Fruit fly (Drosophila melanogaster) whole organism, wandering third instar larva: Measurements from ENCODE around the gene CG13460.

ENCODE experiments used
- Abd-B ChIP-seq: fragments of >200 bp; optimal IDR thresholded peaks from 2 replicates; lab custom pipeline; 2017; ENCODE audit warnings: missing biosample characterization, missing genetic modification characterization
- CG32264 ChIP-seq: fragments of 200-800 bp; sonication (Bioruptor generic); optimal IDR thresholded peaks from 2 replicates; lab custom pipeline; 2016; ENCODE audit warnings: missing biosample characterization, missing genetic modification characterization
- CG9705 ChIP-seq: fragments of 200-800 bp; sonication (Bioruptor generic); optimal IDR thresholded peaks from 2 replicates; lab custom pipeline; 2018; ENCODE audit warnings: missing biosample characterization, mild to moderate bottlenecking, missing genetic modification characterization
- CrebA ChIP-seq: fragments of 200-800 bp; sonication (Bioruptor generic); optimal IDR thresholded peaks from 2 replicates; lab custom pipeline; 2016; ENCODE audit warnings: missing biosample characterization, mild to moderate bottlenecking, missing genetic modification characterization, borderline replicate concordance
- Dfd ChIP-seq: fragments of >200 bp; optimal IDR thresholded peaks from 2 replicates; lab custom pipeline; 2017; ENCODE audit warnings: missing biosample characterization, missing genetic modification characterization
- Dif ChIP-seq: fragments of 200-275, 200-300 bp; sonication (Bioruptor generic); optimal IDR thresholded peaks from 2 replicates; lab custom pipeline; 2018; ENCODE audit warnings: missing biosample characterization, missing genetic modification characterization; ENCODE audit not compliant: partially characterized antibody
- GATAd ChIP-seq: sonication (Bioruptor generic); optimal IDR thresholded peaks from 2 replicates; lab custom pipeline; 2016; ENCODE audit warnings: missing biosample characterization, missing genetic modification characterization
- HLH106 ChIP-seq: fragments of 200-800 bp; optimal IDR thresholded peaks from 3 replicates; lab custom pipeline; 2019; ENCODE audit warnings: missing biosample characterization, mild to moderate bottlenecking, missing genetic modification characterization, moderate library complexity
- Hnf4 ChIP-seq: fragments of 200-800 bp; sonication (Bioruptor generic); optimal IDR thresholded peaks from 2 replicates; lab custom pipeline; 2016; ENCODE audit warnings: missing biosample characterization, mild to moderate bottlenecking, missing genetic modification characterization
- Hr78 ChIP-seq: fragments of >200 bp; optimal IDR thresholded peaks from 2 replicates; lab custom pipeline; 2017; ENCODE audit warnings: missing biosample characterization, missing genetic modification characterization
- Hr83 ChIP-seq: fragments of 200-300 bp; sonication (Bioruptor generic); optimal IDR thresholded peaks from 2 replicates; lab custom pipeline; 2016; ENCODE audit warnings: missing biosample characterization, mild to moderate bottlenecking, missing genetic modification characterization, moderate library complexity; ENCODE audit not compliant: poor library complexity, severe bottlenecking
- Jra ChIP-seq: sonication (Bioruptor generic); optimal IDR thresholded peaks from 2 replicates; lab custom pipeline; 2016; ENCODE audit warnings: missing biosample characterization, missing genetic modification characterization
- Mio ChIP-seq: sonication (Bioruptor generic); optimal IDR thresholded peaks from 2 replicates; lab custom pipeline; 2016; ENCODE audit warnings: missing biosample characterization, missing genetic modification characterization
- Myc ChIP-seq: fragments of >200 bp; optimal IDR thresholded peaks from 2 replicates; lab custom pipeline; 2017
- N ChIP-seq: fragments of >200 bp; optimal IDR thresholded peaks from 2 replicates; lab custom pipeline; 2018; ENCODE audit warnings: missing biosample characterization, missing external identifiers, missing genetic modification characterization
- OdsH ChIP-seq: fragments of 200-800 bp; sonication (Bioruptor generic); optimal IDR thresholded peaks from 2 replicates; lab custom pipeline; 2016; ENCODE audit warnings: missing biosample characterization, mild to moderate bottlenecking, missing genetic modification characterization
- Rel ChIP-seq, 2 experiments: fragments of 200-800 bp; sonication (Bioruptor generic) in 1 of 2; optimal IDR thresholded peaks; 2 replicates in 1 of 2; 3 replicates in 1 of 2; lab custom pipeline; 2016 to 2019; ENCODE audit warnings: mild to moderate bottlenecking in 2 of 2, missing biosample characterization in 2 of 2, missing genetic modification characterization in 2 of 2, moderate library complexity in 1 of 2
- Sp1 ChIP-seq: fragments of 200-800 bp; sonication (Bioruptor generic); optimal IDR thresholded peaks from 3 replicates; lab custom pipeline; 2019; ENCODE audit warnings: missing biosample characterization, mild to moderate bottlenecking, missing genetic modification characterization, moderate library complexity
- Vsx2 ChIP-seq: fragments of 200-300, 225-300 bp; sonication (Bioruptor generic); optimal IDR thresholded peaks from 2 replicates; lab custom pipeline; 2018; ENCODE audit warnings: missing biosample characterization, missing genetic modification characterization; ENCODE audit not compliant: partially characterized antibody
- br ChIP-seq: fragments of 200-800 bp; sonication (Bioruptor generic); optimal IDR thresholded peaks from 2 replicates; lab custom pipeline; 2016; ENCODE audit warnings: missing biosample characterization, missing genetic modification characterization
- brk ChIP-seq: fragments of 200-800 bp; sonication (Bioruptor generic); optimal IDR thresholded peaks from 2 replicates; lab custom pipeline; 2016; ENCODE audit warnings: missing biosample characterization, mild to moderate bottlenecking, missing genetic modification characterization
- dl ChIP-seq, 2 experiments: fragments of 175-275, 200-275 bp in 1 of 2; fragments of 200-275 bp in 1 of 2; sonication (Bioruptor generic); optimal IDR thresholded peaks; lab custom pipeline; 2018; ENCODE audit warnings: mild to moderate bottlenecking in 2 of 2, missing biosample characterization in 2 of 2, missing genetic modification characterization in 2 of 2, moderate library complexity in 2 of 2; ENCODE audit not compliant: partially characterized antibody in 2 of 2, insufficient read depth in 1 of 2
- dmrt93B ChIP-seq: fragments of 200-800 bp; sonication (Bioruptor generic); optimal IDR thresholded peaks from 2 replicates; lab custom pipeline; 2018; ENCODE audit warnings: missing biosample characterization, mild to moderate bottlenecking, missing genetic modification characterization
- dsf ChIP-seq: sonication (Bioruptor generic); optimal IDR thresholded peaks from 2 replicates; lab custom pipeline; 2016; ENCODE audit warnings: missing biosample characterization, missing genetic modification characterization, borderline replicate concordance
- ey ChIP-seq: fragments of 200-800 bp; sonication (Bioruptor generic); optimal IDR thresholded peaks from 2 replicates; lab custom pipeline; 2016; ENCODE audit warnings: missing biosample characterization, missing genetic modification characterization
- foxo ChIP-seq, 2 experiments: fragments of 200-800 bp; sonication (Bioruptor generic); optimal IDR thresholded peaks; 2 replicates in 1 of 2; 3 replicates in 1 of 2; lab custom pipeline; 2016 to 2017; ENCODE audit warnings: missing biosample characterization in 2 of 2, missing genetic modification characterization in 2 of 2
- fru ChIP-seq: fragments of 200-800 bp; sonication (Bioruptor generic); optimal IDR thresholded peaks from 3 replicates; lab custom pipeline; 2016; ENCODE audit warnings: missing biosample characterization, mild to moderate bottlenecking, missing genetic modification characterization
- h ChIP-seq: fragments of 200-800 bp; sonication (Bioruptor generic); optimal IDR thresholded peaks from 3 replicates; lab custom pipeline; 2016; ENCODE audit warnings: missing biosample characterization, mild to moderate bottlenecking, missing genetic modification characterization
- jim ChIP-seq: fragments of 175-275, 200-325 bp; sonication (Bioruptor generic); optimal IDR thresholded peaks from 2 replicates; lab custom pipeline; 2016; ENCODE audit warnings: missing biosample characterization, mild to moderate bottlenecking, missing genetic modification characterization
- lola ChIP-seq: fragments of >200 bp; optimal IDR thresholded peaks from 2 replicates; lab custom pipeline; 2017; ENCODE audit warnings: missing biosample characterization, missing genetic modification characterization
- pan ChIP-seq: fragments of >200 bp; optimal IDR thresholded peaks from 2 replicates; lab custom pipeline; 2017
- psq ChIP-seq: fragments of 200-800 bp; sonication (Bioruptor generic); optimal IDR thresholded peaks from 3 replicates; lab custom pipeline; 2017; ENCODE audit warnings: missing biosample characterization, mild to moderate bottlenecking, missing genetic modification characterization, moderate library complexity
- rgr ChIP-seq: fragments of 200-800 bp; sonication (Bioruptor generic); optimal IDR thresholded peaks from 3 replicates; lab custom pipeline; 2016; ENCODE audit warnings: missing biosample characterization, mild to moderate bottlenecking, missing genetic modification characterization
- sage ChIP-seq: fragments of 200-800 bp; sonication (Bioruptor generic); optimal IDR thresholded peaks from 2 replicates; lab custom pipeline; 2016; ENCODE audit warnings: missing biosample characterization, mild to moderate bottlenecking, missing genetic modification characterization
- sv ChIP-seq: fragments of 200-800 bp; sonication (Bioruptor generic); optimal IDR thresholded peaks from 3 replicates; lab custom pipeline; 2016; ENCODE audit warnings: missing biosample characterization, missing genetic modification characterization
- tai ChIP-seq: sonication (Bioruptor generic); optimal IDR thresholded peaks from 2 replicates; lab custom pipeline; 2016; ENCODE audit warnings: missing biosample characterization, missing genetic modification characterization
- usp ChIP-seq: fragments of >200 bp; optimal IDR thresholded peaks from 2 replicates; lab custom pipeline; 2017; ENCODE audit warnings: missing biosample characterization, missing genetic modification characterization
- woc ChIP-seq: sonication (Bioruptor generic); optimal IDR thresholded peaks from 2 replicates; lab custom pipeline; 2016; ENCODE audit warnings: missing biosample characterization, mild to moderate bottlenecking, missing genetic modification characterization

Gene CG13460

DNA sequence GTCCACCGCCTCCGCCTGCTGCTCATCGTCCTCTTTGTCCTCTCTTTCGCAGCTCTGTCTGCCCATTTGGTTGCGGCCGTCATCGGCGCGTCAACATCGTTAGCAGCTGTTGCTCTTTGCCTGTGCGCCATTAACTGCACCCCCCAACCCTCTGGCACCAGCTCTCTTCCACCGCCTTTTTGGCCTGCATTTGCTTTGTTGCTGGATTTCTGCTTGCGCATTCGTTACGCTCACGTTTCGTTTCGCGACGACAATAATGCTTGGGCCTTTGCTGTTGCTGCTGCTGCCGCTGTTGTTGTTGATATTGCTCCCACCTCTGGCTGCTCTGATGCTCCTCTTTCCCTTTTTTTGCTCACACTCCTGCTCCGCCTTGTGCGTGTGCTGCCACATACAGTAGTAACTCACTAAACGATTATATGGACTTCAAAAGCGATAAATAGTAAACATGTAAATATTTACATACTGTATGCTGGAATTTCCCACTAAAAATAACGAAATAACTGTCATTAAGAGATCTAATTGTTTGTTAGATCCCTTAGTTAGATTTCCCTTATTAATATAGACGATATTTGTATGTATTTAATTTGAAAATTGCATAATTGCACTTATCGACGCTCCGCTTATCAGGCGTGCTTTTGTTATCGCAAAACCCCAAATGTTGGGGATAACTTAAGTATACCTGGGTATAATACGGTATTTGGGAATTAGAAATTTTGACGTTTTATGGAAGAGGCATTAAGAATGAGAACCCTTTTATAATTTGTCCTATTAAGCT, 40.3 kb upstream of the CG13460 start:
- no peak for TF ChIP-seq jim (GFP tag; lab: Kevin White, UChicago)
- TF ChIP-seq rgr (GFP tag; lab: Kevin White, UChicago), result no peak
- TF ChIP-seq woc, result peak; percentile 68
- no peak for TF ChIP-seq CrebA (GFP tag; lab: Kevin White, UChicago)
- TF ChIP-seq br, result no peak
- TF ChIP-seq psq (GFP tag; lab: Kevin White, UChicago), result peak; percentile 97
- TF ChIP-seq foxo (GFP tag; optimal IDR thresholded peaks at IDR 0.05; lab: Kevin White, UChicago), result peak in 1 of 2 experiments; percentile 25
- TF ChIP-seq N (GFP tag; lab: Kevin White, UChicago), result no peak
- TF ChIP-seq dl (GFP tag; optimal IDR thresholded peaks at IDR 0.05; lab: Kevin White, UChicago; ENCODE audit: insufficient read depth in 1 of 2, partially characterized antibody in 2 of 2), result no peak
- TF ChIP-seq sv (GFP tag; lab: Kevin White, UChicago), result no peak
- no peak for TF ChIP-seq pan
- no peak for TF ChIP-seq sage (GFP tag; lab: Kevin White, UChicago)
- TF ChIP-seq Hnf4 (GFP tag; lab: Kevin White, UChicago), result no peak
- TF ChIP-seq GATAd (GFP tag; lab: Kevin White, UChicago), result no peak
- no peak for TF ChIP-seq CG9705 (GFP tag; lab: Kevin White, UChicago)
- TF ChIP-seq Hr78, result no peak
- TF ChIP-seq Rel (GFP tag; optimal IDR thresholded peaks at IDR 0.05; lab: Kevin White, UChicago), result no peak
- TF ChIP-seq Rel (tag; optimal IDR thresholded peaks at IDR 0.05; lab: Kevin White, UChicago), result peak; percentile 20
- peak; percentile 38 for TF ChIP-seq ey (GFP tag; lab: Kevin White, UChicago)
- TF ChIP-seq Abd-B (GFP tag; lab: Kevin White, UChicago), result no peak
- no peak for TF ChIP-seq CG32264 (GFP tag; lab: Kevin White, UChicago)
- no peak for TF ChIP-seq OdsH (GFP tag; lab: Kevin White, UChicago)
- no peak for TF ChIP-seq lola (GFP tag; lab: Kevin White, UChicago)
- peak; percentile 2 for TF ChIP-seq Jra (GFP tag; lab: Kevin White, UChicago)
- TF ChIP-seq brk (GFP tag; lab: Kevin White, UChicago), result peak; percentile 46
- TF ChIP-seq fru (GFP tag; lab: Kevin White, UChicago), result peak; percentile 60
- peak; percentile 46 for TF ChIP-seq h (GFP tag; lab: Kevin White, UChicago)
- TF ChIP-seq Dif (GFP tag; lab: Kevin White, UChicago), result peak; percentile 70
- TF ChIP-seq usp, result no peak
- TF ChIP-seq Vsx2 (GFP tag; lab: Kevin White, UChicago), result no peak
- no peak for TF ChIP-seq dsf (GFP tag; lab: Kevin White, UChicago)
- peak; percentile 42 for TF ChIP-seq HLH106 (tag; lab: Kevin White, UChicago)
- TF ChIP-seq tai (GFP tag; lab: Kevin White, UChicago), result no peak
- TF ChIP-seq Mio (GFP tag; lab: Kevin White, UChicago), result no peak
- no peak for TF ChIP-seq Dfd (GFP tag; lab: Kevin White, UChicago)
- TF ChIP-seq Myc (lab: Kevin White, UChicago), result no peak
- TF ChIP-seq Sp1 (GFP tag; lab: Kevin White, UChicago), result no peak
- TF ChIP-seq Hr83 (GFP tag; lab: Kevin White, UChicago), result peak; percentile 16
- TF ChIP-seq dmrt93B, result peak; percentile 15

DNA sequence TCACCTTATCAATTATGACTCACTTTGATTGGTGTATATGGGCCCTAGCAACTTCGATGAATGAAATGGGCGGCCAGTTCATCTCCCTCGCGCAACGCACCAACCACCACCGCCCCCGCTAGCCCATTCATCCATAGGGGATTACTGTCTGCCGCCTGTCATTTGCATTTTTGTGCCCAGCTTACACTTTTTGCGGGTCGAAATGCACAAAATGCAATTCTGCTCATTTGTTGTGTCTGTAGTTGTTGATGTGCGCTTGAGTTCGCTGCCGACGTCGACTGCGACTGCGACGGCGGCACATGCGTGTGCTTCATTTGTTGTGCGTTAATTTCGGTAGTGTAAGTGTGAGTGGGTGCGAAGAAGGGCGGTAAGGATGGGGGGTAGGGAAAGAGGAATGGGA, 39.5 kb upstream of the CG13460 start:
- TF ChIP-seq brk (GFP tag; lab: Kevin White, UChicago) (no peak), CG9705 (GFP tag; lab: Kevin White, UChicago) (no peak), h (GFP tag; lab: Kevin White, UChicago) (no peak), rgr (GFP tag; lab: Kevin White, UChicago) (no peak), jim (GFP tag; lab: Kevin White, UChicago) (no peak), GATAd (GFP tag; lab: Kevin White, UChicago) (no peak), psq (GFP tag; lab: Kevin White, UChicago) (no peak), Myc (lab: Kevin White, UChicago) (no peak), br (no peak), Mio (GFP tag; lab: Kevin White, UChicago) (no peak), pan (no peak), sage (GFP tag; lab: Kevin White, UChicago) (no peak), dl (GFP tag; optimal IDR thresholded peaks at IDR 0.05; lab: Kevin White, UChicago; ENCODE audit: insufficient read depth in 1 of 2, partially characterized antibody in 2 of 2) (no peak), HLH106 (tag; lab: Kevin White, UChicago) (no peak), Dfd (GFP tag; lab: Kevin White, UChicago) (no peak), CG32264 (GFP tag; lab: Kevin White, UChicago) (no peak), Sp1 (GFP tag; lab: Kevin White, UChicago) (no peak), ey (GFP tag; lab: Kevin White, UChicago) (no peak), lola (GFP tag; lab: Kevin White, UChicago) (no peak)
